Worm (Caenorhabditis elegans) whole organism, dauer: ENCODE data around the gene F22B8.3.

ENCODE experiments used
- unc-62 ChIP-seq: sonication (generic microtip); optimal IDR thresholded peaks from 2 replicates; lab custom pipeline; 2017; ENCODE audit warnings: missing biosample characterization, missing genetic modification reagents, missing genetic modification characterization

The F22B8.3 gene

ce11 chrV:16062788-16063187 lies 28.0 kb upstream of the F22B8.3 start, which contains the start of gene F14H3.14:
F14H3.14 (minus strand) TSS chrV:16062888.
- TF ChIP-seq unc-62 (GFP tag; lab: Kevin White, UChicago) = no peak

- TF ChIP-seq unc-62 (GFP tag; lab: Kevin White, UChicago) = no peak
These were observed 21.8 kb upstream of the F22B8.3 start, which contains the start of gene cyp-35D1 for ce11 chrV:16068938-16069337. cyp-35D1 (plus strand) TSS chrV:16069238.

- TF ChIP-seq unc-62 (GFP tag; lab: Kevin White, UChicago) = no peak
These were observed 19.6 kb upstream of the F22B8.3 start, which contains the start of gene nhr-176 for ce11 chrV:16071167-16071566. nhr-176 (plus strand) TSS chrV:16071325.

- no peak for TF ChIP-seq unc-62 (GFP tag; lab: Kevin White, UChicago)
These were observed 16.9 kb upstream of the F22B8.3 start, which contains the start of gene srj-10 for ce11 chrV:16073856-16074255. srj-10 (minus strand) TSS chrV:16073956.

ce11 chrV:16075250-16075709 lies 15.5 kb upstream of the F22B8.3 start, which contains the start of the genes F14H3.12 and srj-29:
F14H3.12 (minus strand) TSS chrV:16075323.
srj-29 (plus strand) TSS chrV:16075659.
- TF ChIP-seq unc-62 (GFP tag; lab: Kevin White, UChicago) = no peak

- no peak for TF ChIP-seq unc-62 (GFP tag; lab: Kevin White, UChicago)
These were observed 10.7 kb upstream of the F22B8.3 start for ce11 chrV:16080039-16080438.

- no peak for TF ChIP-seq unc-62 (GFP tag; lab: Kevin White, UChicago)
These were observed 10.1 kb upstream of the F22B8.3 start for ce11 chrV:16080678-16081077.

- TF ChIP-seq unc-62 (GFP tag; lab: Kevin White, UChicago) = no peak
These were observed 3.5 kb downstream of the F22B8.3 start, which contains the start of gene F22B8.7 for ce11 chrV:16094284-16094683. F22B8.7 (plus strand) TSS chrV:16094584.

- no peak for TF ChIP-seq unc-62 (GFP tag; lab: Kevin White, UChicago)
These were observed 4.1 kb downstream of the F22B8.3 start for ce11 chrV:16094862-16095261.

- no peak for TF ChIP-seq unc-62 (GFP tag; lab: Kevin White, UChicago)
These were observed 8.7 kb downstream of the F22B8.3 start, which contains the start of gene str-7 for ce11 chrV:16099441-16099840. str-7 (minus strand) TSS chrV:16099541.

ce11 chrV:16100103-16100730 lies 9.4 kb downstream of the F22B8.3 start, which contains the start of gene cth-1:
cth-1 (plus strand) TSS chrV:16100680.
- no peak for TF ChIP-seq unc-62 (GFP tag; lab: Kevin White, UChicago)

ce11 chrV:16103594-16103993 lies 12.8 kb downstream of the F22B8.3 start, which contains the start of gene argk-1:
argk-1 (plus strand) TSS chrV:16103894.
- no peak for TF ChIP-seq unc-62 (GFP tag; lab: Kevin White, UChicago)

- TF ChIP-seq unc-62 (GFP tag; lab: Kevin White, UChicago) = no peak
These were observed 23.5 kb downstream of the F22B8.3 start, which contains the start of gene srxa-16 for ce11 chrV:16114237-16114636. srxa-16 (minus strand) TSS chrV:16114337.

ce11 chrV:16115381-16115780 lies 24.6 kb downstream of the F22B8.3 start, which contains the start of gene str-25:
str-25 (plus strand) TSS chrV:16115681.
- TF ChIP-seq unc-62 (GFP tag; lab: Kevin White, UChicago) = no peak

ce11 chrV:16118601-16119000 lies 27.8 kb downstream of the F22B8.3 start, which contains the start of gene str-103:
str-103 (minus strand) TSS chrV:16118701.
- TF ChIP-seq unc-62 (GFP tag; lab: Kevin White, UChicago) = no peak

- TF ChIP-seq unc-62 (GFP tag; lab: Kevin White, UChicago) = no peak
These were observed 29.7 kb downstream of the F22B8.3 start for ce11 chrV:16120499-16120898.
